Worm (Caenorhabditis elegans) whole organism, late embryonic: ENCODE data around the gene nhr-147.

Source experiments
- F13H6.1 ChIP-seq: sonication (generic microtip); optimal IDR thresholded peaks from 2 replicates; lab custom pipeline; 2016; ENCODE audit warnings: missing genetic modification characterization, missing compliant biosample characterization
- K02D7.2 ChIP-seq: sonication (generic microtip); optimal IDR thresholded peaks from 2 replicates; lab custom pipeline; 2017; ENCODE audit warnings: mild to moderate bottlenecking, missing genetic modification characterization, missing compliant biosample characterization
- K09A11.1 ChIP-seq: sonication (generic microtip); optimal IDR thresholded peaks from 2 replicates; lab custom pipeline; 2017; ENCODE audit warnings: antibody characterized with exemption, mild to moderate bottlenecking, missing genetic modification characterization, missing compliant biosample characterization; ENCODE audit not compliant: insufficient read depth
- Y22D7AL.16 ChIP-seq: sonication (generic microtip); optimal IDR thresholded peaks from 2 replicates; lab custom pipeline; 2016; ENCODE audit warnings: missing genetic modification characterization, missing compliant biosample characterization
- ahr-1 ChIP-seq: sonication (generic microtip); optimal IDR thresholded peaks from 2 replicates; lab custom pipeline; 2016; ENCODE audit warnings: missing genetic modification characterization, missing compliant biosample characterization
- ama-1 ChIP-seq: fragments of 150-350 bp; optimal IDR thresholded peaks from 2 replicates; lab custom pipeline; 2014
- ceh-19 ChIP-seq: fragments of 200-800 bp; sonication (Bioruptor generic); optimal IDR thresholded peaks from 2 replicates; lab custom pipeline; 2018; ENCODE audit warnings: mild to moderate bottlenecking, missing genetic modification characterization, missing compliant biosample characterization
- ceh-22 ChIP-seq: sonication (generic microtip); optimal IDR thresholded peaks from 2 replicates; lab custom pipeline; 2017; ENCODE audit warnings: missing biosample characterization, missing genetic modification characterization
- ceh-31 ChIP-seq: sonication (generic microtip); optimal IDR thresholded peaks from 2 replicates; lab custom pipeline; 2016; ENCODE audit warnings: missing genetic modification characterization, missing compliant biosample characterization
- ceh-34 ChIP-seq: sonication (generic microtip); optimal IDR thresholded peaks from 2 replicates; lab custom pipeline; 2016; ENCODE audit warnings: mild to moderate bottlenecking, missing genetic modification characterization, missing compliant biosample characterization
- ceh-9 ChIP-seq: sonication (generic microtip); optimal IDR thresholded peaks from 2 replicates; lab custom pipeline; 2016; ENCODE audit warnings: mild to moderate bottlenecking, missing genetic modification characterization, inconsistent platforms, missing compliant biosample characterization
- elt-2 ChIP-seq: sonication (generic microtip); optimal IDR thresholded peaks from 2 replicates; lab custom pipeline; 2016; ENCODE audit warnings: missing genetic modification reagents, missing genetic modification characterization, missing compliant biosample characterization
- elt-4 ChIP-seq: sonication (generic microtip); optimal IDR thresholded peaks from 2 replicates; lab custom pipeline; 2016; ENCODE audit warnings: missing genetic modification characterization, missing compliant biosample characterization
- fkh-10 ChIP-seq: fragments of 150-350 bp; optimal IDR thresholded peaks from 2 replicates; lab custom pipeline; 2014; ENCODE audit warnings: missing biosample characterization, missing genetic modification reagents, missing genetic modification characterization
- fkh-6 ChIP-seq: sonication (generic microtip); optimal IDR thresholded peaks from 2 replicates; lab custom pipeline; 2016; ENCODE audit warnings: missing genetic modification characterization, missing compliant biosample characterization
- hlh-15 ChIP-seq: sonication (generic microtip); optimal IDR thresholded peaks from 2 replicates; lab custom pipeline; 2016; ENCODE audit warnings: missing genetic modification characterization, missing compliant biosample characterization
- hlh-30 ChIP-seq: sonication (generic microtip); optimal IDR thresholded peaks from 2 replicates; lab custom pipeline; 2017; ENCODE audit warnings: antibody characterized with exemption, missing genetic modification characterization, missing compliant biosample characterization; ENCODE audit not compliant: insufficient read depth
- lim-6 ChIP-seq: sonication (generic microtip); optimal IDR thresholded peaks from 2 replicates; lab custom pipeline; 2016; ENCODE audit warnings: missing genetic modification characterization, missing compliant biosample characterization
- lin-11 ChIP-seq: fragments of 200-800 bp; sonication (Bioruptor generic); optimal IDR thresholded peaks from 2 replicates; lab custom pipeline; 2018; ENCODE audit warnings: mild to moderate bottlenecking, missing genetic modification characterization, missing compliant biosample characterization
- nfya-1 ChIP-seq: sonication (generic microtip); optimal IDR thresholded peaks from 2 replicates; lab custom pipeline; 2017; ENCODE audit warnings: missing genetic modification characterization, mild to moderate bottlenecking, missing compliant biosample characterization, antibody characterized with exemption, moderate library complexity
- nhr-11 ChIP-seq: fragments of 150-350 bp; optimal IDR thresholded peaks from 2 replicates; lab custom pipeline; 2014; ENCODE audit warnings: missing biosample characterization, missing genetic modification characterization
- npax-4 ChIP-seq: sonication (generic microtip); optimal IDR thresholded peaks from 2 replicates; lab custom pipeline; 2016; ENCODE audit warnings: missing genetic modification characterization, missing compliant biosample characterization
- odd-2 ChIP-seq: sonication (generic microtip); optimal IDR thresholded peaks from 2 replicates; lab custom pipeline; 2017; ENCODE audit warnings: antibody characterized with exemption, mild to moderate bottlenecking, missing genetic modification characterization, missing compliant biosample characterization
- pag-3 ChIP-seq: sonication (generic microtip); optimal IDR thresholded peaks from 2 replicates; lab custom pipeline; 2016; ENCODE audit warnings: missing compliant biosample characterization, missing genetic modification characterization, borderline replicate concordance
- pat-9 ChIP-seq: fragments of 200-800 bp; sonication (Bioruptor generic); optimal IDR thresholded peaks from 2 replicates; lab custom pipeline; 2018; ENCODE audit warnings: mild to moderate bottlenecking, missing genetic modification characterization, moderate library complexity, missing compliant biosample characterization
- pha-4 ChIP-seq: fragments of 150-350 bp; optimal IDR thresholded peaks from 2 replicates; lab custom pipeline; 2018; ENCODE audit warnings: missing biosample characterization, missing genetic modification reagents, missing genetic modification characterization
- pqm-1 ChIP-seq: sonication (generic microtip); optimal IDR thresholded peaks from 2 replicates; lab custom pipeline; 2016; ENCODE audit warnings: missing genetic modification characterization, missing compliant biosample characterization
- pros-1 ChIP-seq: fragments of 150-350 bp; optimal IDR thresholded peaks from 2 replicates; lab custom pipeline; 2014; ENCODE audit warnings: missing biosample characterization, missing genetic modification reagents, missing genetic modification characterization
- rnt-1 ChIP-seq: sonication (generic microtip); optimal IDR thresholded peaks from 2 replicates; lab custom pipeline; 2016; ENCODE audit warnings: missing genetic modification characterization, missing compliant biosample characterization
- sox-2 ChIP-seq: fragments of 200-800 bp; sonication (Bioruptor generic); IDR thresholded peaks from 2 replicates; pipeline ENCODE4 v1.3.6; 2022; ENCODE audit warnings: missing genetic modification reagents, missing genetic modification characterization, missing compliant biosample characterization
- sox-4 ChIP-seq: sonication (generic microtip); optimal IDR thresholded peaks from 2 replicates; lab custom pipeline; 2017; ENCODE audit warnings: mild to moderate bottlenecking, missing genetic modification characterization, inconsistent platforms, missing compliant biosample characterization
- tbx-7 ChIP-seq: sonication (generic microtip); optimal IDR thresholded peaks from 2 replicates; lab custom pipeline; 2016; ENCODE audit warnings: missing genotype, missing genetic modification characterization, missing compliant biosample characterization
- unc-3 ChIP-seq, 2 experiments: fragments of 200-800 bp in 1 of 2; sonication (Bioruptor generic) in 1 of 2; sonication (generic microtip) in 1 of 2; conservative IDR thresholded peaks in 1 of 2; optimal IDR thresholded peaks in 1 of 2; 2 replicates each; pipeline versions ENCODE4 v1.3.6 to Lab custom; 2016 to 2022; ENCODE audit warnings: missing compliant biosample characterization in 2 of 2, missing genetic modification characterization in 2 of 2, missing genetic modification reagents in 1 of 2
- unc-42 ChIP-seq: sonication (generic microtip); optimal IDR thresholded peaks from 2 replicates; lab custom pipeline; 2016; ENCODE audit warnings: missing genotype, missing genetic modification characterization, missing compliant biosample characterization
- zip-5 ChIP-seq: sonication (generic microtip); optimal IDR thresholded peaks from 2 replicates; lab custom pipeline; 2016; ENCODE audit warnings: missing genetic modification characterization, missing compliant biosample characterization
- ztf-16 ChIP-seq: sonication (generic microtip); optimal IDR thresholded peaks from 2 replicates; lab custom pipeline; 2017; ENCODE audit warnings: missing genetic modification characterization, missing compliant biosample characterization

The nhr-147 gene

ce11 chrV:7379384-7379783, 33.8 kb downstream of the nhr-147 start, which contains the start of gene srsx-24:
Gene srsx-24 (minus strand): TSS chrV:7379484.
- no peak for TF ChIP-seq K09A11.1 (tag; lab: Kevin White, UChicago)
- TF ChIP-seq ztf-16 (tag; lab: Kevin White, UChicago): no peak
- TF ChIP-seq nhr-11: no peak
- TF ChIP-seq ahr-1 (tag; lab: Kevin White, UChicago): no peak
- no peak for TF ChIP-seq zip-5 (tag; lab: Kevin White, UChicago)
- no peak for TF ChIP-seq fkh-10 (GFP tag; lab: Kevin White, UChicago)
- no peak for TF ChIP-seq odd-2 (tag; lab: Kevin White, UChicago)
- no peak for TF ChIP-seq rnt-1
- no peak for TF ChIP-seq hlh-15 (tag; lab: Kevin White, UChicago)
- no peak for TF ChIP-seq ceh-19 (GFP tag; lab: Kevin White, UChicago)
- TF ChIP-seq, all 69 proteins: peak for 0

- no peak for TF ChIP-seq lin-11 (tag; lab: Kevin White, UChicago)
- TF ChIP-seq ztf-16 (tag; lab: Kevin White, UChicago): no peak
- no peak for TF ChIP-seq unc-3 (GFP tag; conservative IDR thresholded peaks at IDR 0.05; lab: Robert Waterston, UW)
- TF ChIP-seq unc-3 (tag; optimal IDR thresholded peaks at IDR 0.05; lab: Kevin White, UChicago): no peak
- TF ChIP-seq nfya-1: no peak
- TF ChIP-seq F13H6.1 (tag; lab: Kevin White, UChicago): no peak
- TF ChIP-seq fkh-10 (GFP tag; lab: Kevin White, UChicago): no peak
- no peak for TF ChIP-seq pag-3 (tag; lab: Kevin White, UChicago)
- no peak for TF ChIP-seq pqm-1 (tag; lab: Kevin White, UChicago)
- TF ChIP-seq K09A11.1 (tag; lab: Kevin White, UChicago): no peak
Observed at ce11 chrV:7381008-7381407, 35.4 kb downstream of the nhr-147 start, which contains the start of gene C03G6.17. Gene C03G6.17 (minus strand): TSS chrV:7381108.

ce11 chrV:7386052-7386573, 40.5 kb downstream of the nhr-147 start, which contains the start of gene srp-6:
Gene srp-6 (minus strand): TSS chrV:7386102.
- no peak for TF ChIP-seq ceh-34 (tag; lab: Kevin White, UChicago)
- TF ChIP-seq pqm-1 (tag; lab: Kevin White, UChicago): no peak
- no peak for TF ChIP-seq ama-1
- no peak for TF ChIP-seq pha-4
- TF ChIP-seq elt-2: no peak
- TF ChIP-seq K02D7.2 (tag; lab: Kevin White, UChicago): no peak
- no peak for TF ChIP-seq Y22D7AL.16 (tag; lab: Kevin White, UChicago)
- TF ChIP-seq pat-9 (tag; lab: Kevin White, UChicago): no peak

- TF ChIP-seq ceh-19 (GFP tag; lab: Kevin White, UChicago): no peak
- no peak for TF ChIP-seq ztf-16 (tag; lab: Kevin White, UChicago)
- no peak for TF ChIP-seq pros-1 (tag; lab: Kevin White, UChicago)
- TF ChIP-seq unc-42 (tag; lab: Kevin White, UChicago): no peak
- TF ChIP-seq ceh-9: no peak
- no peak for TF ChIP-seq lim-6 (tag; lab: Kevin White, UChicago)
- no peak for TF ChIP-seq ceh-31 (tag; lab: Kevin White, UChicago)
- no peak for TF ChIP-seq K09A11.1 (tag; lab: Kevin White, UChicago)
- TF ChIP-seq fkh-6 (tag; lab: Kevin White, UChicago): no peak
- no peak for TF ChIP-seq pha-4
- TF ChIP-seq ceh-22 (tag; lab: Kevin White, UChicago): no peak
- no peak for TF ChIP-seq lin-11 (tag; lab: Kevin White, UChicago)
- no peak for TF ChIP-seq sox-2
Observed at ce11 chrV:7387755-7388154, 42.2 kb downstream of the nhr-147 start, which contains the start of gene C02H6.3. Gene C02H6.3 (minus strand): TSS chrV:7387855.

ce11 chrV:7389771-7390170, 44.2 kb downstream of the nhr-147 start, which contains the start of gene C02H6.1:
Gene C02H6.1 (minus strand): TSS chrV:7389871.
- TF ChIP-seq fkh-6 (tag; lab: Kevin White, UChicago): no peak
- no peak for TF ChIP-seq pqm-1 (tag; lab: Kevin White, UChicago)
- no peak for TF ChIP-seq sox-4 (tag; lab: Kevin White, UChicago)
- no peak for TF ChIP-seq npax-4 (tag; lab: Kevin White, UChicago)
- TF ChIP-seq rnt-1: no peak
- TF ChIP-seq hlh-30 (tag; lab: Kevin White, UChicago): no peak
- no peak for TF ChIP-seq elt-4
- no peak for TF ChIP-seq tbx-7 (tag; lab: Kevin White, UChicago)
- no peak for TF ChIP-seq K09A11.1 (tag; lab: Kevin White, UChicago)
- TF ChIP-seq elt-2: no peak
- TF ChIP-seq sox-2: no peak
